Worm (Caenorhabditis elegans) whole organism, L3 larva: ENCODE data around the gene scrm-3.

ENCODE experiments used
- R02D3.7 ChIP-seq: fragments of 150-350 bp; optimal IDR thresholded peaks from 2 replicates; lab custom pipeline; 2014; ENCODE audit warnings: missing biosample characterization, missing genetic modification characterization
- ZK546.5 ChIP-seq: sonication (generic microtip); optimal IDR thresholded peaks from 2 replicates; lab custom pipeline; 2017; ENCODE audit warnings: missing biosample characterization, missing genetic modification characterization
- aly-2 ChIP-seq: fragments of 150-350 bp; optimal IDR thresholded peaks from 2 replicates; lab custom pipeline; 2014; ENCODE audit warnings: missing biosample characterization, missing genetic modification characterization
- ceh-16 ChIP-seq: sonication (generic microtip); optimal IDR thresholded peaks from 2 replicates; lab custom pipeline; 2017; ENCODE audit warnings: missing biosample characterization, missing genetic modification characterization
- ceh-28 ChIP-seq: fragments of 150-350 bp; optimal IDR thresholded peaks from 2 replicates; lab custom pipeline; 2014; ENCODE audit warnings: missing biosample characterization, missing genetic modification reagents, missing genetic modification characterization
- ceh-82 ChIP-seq: fragments of 150-350 bp; optimal IDR thresholded peaks from 2 replicates; lab custom pipeline; 2014; ENCODE audit warnings: missing biosample characterization, missing genetic modification characterization
- ceh-9 ChIP-seq: sonication (generic microtip); optimal IDR thresholded peaks from 2 replicates; lab custom pipeline; 2018; ENCODE audit warnings: missing biosample characterization, missing genetic modification characterization
- egl-5 ChIP-seq: fragments of 150-350 bp; optimal IDR thresholded peaks from 2 replicates; lab custom pipeline; 2017; ENCODE audit warnings: missing biosample characterization, missing genetic modification reagents, missing genetic modification characterization, inconsistent platforms
- elt-2 ChIP-seq: sonication (generic microtip); optimal IDR thresholded peaks from 2 replicates; lab custom pipeline; 2016; ENCODE audit warnings: missing genetic modification reagents, mild to moderate bottlenecking, missing genetic modification characterization, missing compliant biosample characterization
- elt-3 ChIP-seq, 3 experiments: fragments of 150-350 bp in 1 of 3; sonication (generic microtip) in 2 of 3; optimal IDR thresholded peaks; 2 replicates in 2 of 3; 4 replicates in 1 of 3; lab custom pipeline; 2014 to 2017; ENCODE audit warnings: missing biosample characterization in 3 of 3, missing genetic modification characterization in 3 of 3
- eor-1 ChIP-seq, 2 experiments: fragments of 150-350 bp; optimal IDR thresholded peaks; 2 replicates each; lab custom pipeline; 2014 to 2018; ENCODE audit warnings: missing biosample characterization in 2 of 2, missing genetic modification characterization in 2 of 2
- fkh-10 ChIP-seq: sonication (generic microtip); optimal IDR thresholded peaks from 2 replicates; lab custom pipeline; 2017; ENCODE audit warnings: missing biosample characterization, missing genetic modification reagents, missing genetic modification characterization
- fkh-2 ChIP-seq: fragments of 150-350 bp; optimal IDR thresholded peaks from 2 replicates; lab custom pipeline; 2014; ENCODE audit warnings: missing biosample characterization, missing genetic modification reagents, missing genetic modification characterization
- fos-1 ChIP-seq: fragments of 150-350 bp; optimal IDR thresholded peaks from 2 replicates; lab custom pipeline; 2014; ENCODE audit warnings: missing biosample characterization, missing genetic modification characterization
- hmg-11 ChIP-seq: sonication (generic microtip); optimal IDR thresholded peaks from 2 replicates; lab custom pipeline; 2016; ENCODE audit warnings: missing genetic modification characterization, missing compliant biosample characterization
- jun-1 ChIP-seq: fragments of 150-350 bp; optimal IDR thresholded peaks from 2 replicates; lab custom pipeline; 2014; ENCODE audit warnings: missing biosample characterization, missing genetic modification reagents, missing genetic modification characterization
- lin-15B ChIP-seq: fragments of 150-350 bp; optimal IDR thresholded peaks from 2 replicates; lab custom pipeline; 2014; ENCODE audit warnings: missing biosample characterization, missing genetic modification characterization
- lin-39 ChIP-seq: fragments of 150-350 bp; optimal IDR thresholded peaks from 2 replicates; lab custom pipeline; 2018; ENCODE audit warnings: missing biosample characterization, missing genetic modification reagents, missing genetic modification characterization
- lsy-12 ChIP-seq: sonication (generic microtip); optimal IDR thresholded peaks from 2 replicates; lab custom pipeline; 2016; ENCODE audit warnings: mild to moderate bottlenecking, missing genetic modification characterization, missing compliant biosample characterization
- mdl-1 ChIP-seq: fragments of 150-350 bp; optimal IDR thresholded peaks from 2 replicates; lab custom pipeline; 2014; ENCODE audit warnings: missing biosample characterization, missing genetic modification characterization
- nfya-1 ChIP-seq: sonication (generic microtip); optimal IDR thresholded peaks from 2 replicates; lab custom pipeline; 2017; ENCODE audit warnings: missing genetic modification characterization, mild to moderate bottlenecking, missing compliant biosample characterization, antibody characterized with exemption, moderate library complexity; ENCODE audit not compliant: insufficient read depth
- nhr-11 ChIP-seq: fragments of 150-350 bp; optimal IDR thresholded peaks from 2 replicates; lab custom pipeline; 2014; ENCODE audit warnings: missing biosample characterization, missing genetic modification characterization
- nhr-12 ChIP-seq: fragments of 150-350 bp; optimal IDR thresholded peaks from 2 replicates; lab custom pipeline; 2014; ENCODE audit warnings: missing biosample characterization, missing genetic modification characterization
- nhr-23 ChIP-seq: fragments of 150-350 bp; optimal IDR thresholded peaks from 2 replicates; lab custom pipeline; 2014; ENCODE audit warnings: missing biosample characterization, missing genetic modification reagents, missing genetic modification characterization
- nhr-237 ChIP-seq: fragments of 150-350 bp; optimal IDR thresholded peaks from 2 replicates; lab custom pipeline; 2014; ENCODE audit warnings: missing biosample characterization, missing genetic modification characterization
- nhr-25 ChIP-seq: sonication (generic microtip); optimal IDR thresholded peaks from 2 replicates; lab custom pipeline; 2017; ENCODE audit warnings: missing biosample characterization, missing genetic modification characterization
- nhr-28 ChIP-seq: fragments of 150-350 bp; optimal IDR thresholded peaks from 2 replicates; lab custom pipeline; 2014; ENCODE audit warnings: missing biosample characterization, missing genetic modification characterization
- nhr-43 ChIP-seq: sonication (generic microtip); optimal IDR thresholded peaks from 2 replicates; lab custom pipeline; 2016; ENCODE audit warnings: mild to moderate bottlenecking, missing genetic modification characterization, missing compliant biosample characterization; ENCODE audit not compliant: poor library complexity, severe bottlenecking
- nhr-76 ChIP-seq: fragments of 150-350 bp; sonication (generic microtip); optimal IDR thresholded peaks from 5 replicates; lab custom pipeline; 2014; ENCODE audit warnings: missing biosample characterization, missing genetic modification characterization
- nhr-77 ChIP-seq: fragments of 150-350 bp; optimal IDR thresholded peaks from 2 replicates; lab custom pipeline; 2014; ENCODE audit warnings: missing biosample characterization, missing genetic modification characterization
- pha-4 ChIP-seq: fragments of 150-350 bp; optimal IDR thresholded peaks from 2 replicates; lab custom pipeline; 2014; ENCODE audit warnings: missing biosample characterization, missing genetic modification reagents, missing genetic modification characterization
- pqm-1 ChIP-seq: fragments of 150-350 bp; optimal IDR thresholded peaks from 2 replicates; lab custom pipeline; 2017; ENCODE audit warnings: missing biosample characterization, missing genetic modification characterization, inconsistent platforms
- sea-2 ChIP-seq: fragments of 150-350 bp; sonication (generic microtip); optimal IDR thresholded peaks from 4 replicates; lab custom pipeline; 2014; ENCODE audit warnings: missing biosample characterization, missing genetic modification reagents, missing genetic modification characterization
- snpc-4 ChIP-seq: fragments of 150-350 bp; optimal IDR thresholded peaks from 2 replicates; lab custom pipeline; 2014; ENCODE audit warnings: missing biosample characterization, missing genetic modification characterization
- tbx-2 ChIP-seq: sonication (generic microtip); optimal IDR thresholded peaks from 2 replicates; lab custom pipeline; 2016; ENCODE audit warnings: mild to moderate bottlenecking, missing genetic modification characterization, missing compliant biosample characterization
- unc-39 ChIP-seq: sonication (generic microtip); optimal IDR thresholded peaks from 4 replicates; lab custom pipeline; 2017; ENCODE audit warnings: missing biosample characterization, missing genetic modification characterization
- unc-62 ChIP-seq: fragments of 150-350 bp; sonication (generic microtip); optimal IDR thresholded peaks from 4 replicates; lab custom pipeline; 2014; ENCODE audit warnings: missing biosample characterization, missing genetic modification reagents, missing genetic modification characterization
- zag-1 ChIP-seq: fragments of 150-350 bp; optimal IDR thresholded peaks from 2 replicates; lab custom pipeline; 2014; ENCODE audit warnings: missing biosample characterization, missing genetic modification characterization
- ztf-11 ChIP-seq: fragments of 150-350 bp; optimal IDR thresholded peaks from 2 replicates; lab custom pipeline; 2014; ENCODE audit warnings: missing biosample characterization, missing genetic modification characterization
- ztf-4 ChIP-seq: fragments of 150-350 bp; optimal IDR thresholded peaks from 2 replicates; lab custom pipeline; 2014; ENCODE audit warnings: missing biosample characterization, missing genetic modification characterization

The scrm-3 gene

DNA sequence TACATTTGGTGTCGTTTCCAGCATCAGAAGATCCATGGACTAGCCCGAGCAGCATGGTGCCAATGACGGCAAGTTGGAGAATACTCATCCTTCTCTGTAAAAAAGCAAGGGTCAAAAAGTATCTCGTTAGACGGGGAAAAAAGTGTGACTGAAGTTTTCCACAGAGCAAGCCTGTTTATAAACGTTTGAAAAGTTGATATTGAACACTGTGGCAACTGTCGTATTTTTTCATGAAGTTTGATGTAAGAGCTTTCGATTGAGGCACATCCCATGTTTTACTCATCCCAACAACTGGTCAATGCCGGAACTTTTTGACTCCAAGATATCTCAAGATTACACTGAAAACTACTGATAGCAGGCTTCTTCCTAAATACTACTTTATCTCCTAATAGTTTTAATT lies 38.0 kb downstream of the scrm-3 start, which contains the start of gene F35F10.13:
Gene F35F10.13 (minus strand): TSS at position 101 of the 400 bp plus-strand sequence.
- TF ChIP-seq sea-2 (GFP tag; lab: Kevin White, UChicago) (no peak), ceh-16 (tag; lab: Kevin White, UChicago) (no peak), aly-2 (tag; lab: Kevin White, UChicago) (no peak), R02D3.7 (no peak), pqm-1 (tag; lab: Kevin White, UChicago) (no peak), jun-1 (tag; lab: Kevin White, UChicago) (no peak), nhr-237 (tag; lab: Kevin White, UChicago) (no peak), nhr-28 (tag; lab: Kevin White, UChicago) (no peak), nhr-76 (tag; lab: Kevin White, UChicago) (no peak), zag-1 (tag; lab: Kevin White, UChicago) (no peak), ztf-4 (no peak), nhr-11 (tag; lab: Kevin White, UChicago) (no peak), fos-1 (tag; lab: Kevin White, UChicago) (no peak), eor-1 (tag; optimal IDR thresholded peaks at IDR 0.05; lab: Kevin White, UChicago) (no peak)
- TF ChIP-seq, all 47 proteins: peak for 0

DNA sequence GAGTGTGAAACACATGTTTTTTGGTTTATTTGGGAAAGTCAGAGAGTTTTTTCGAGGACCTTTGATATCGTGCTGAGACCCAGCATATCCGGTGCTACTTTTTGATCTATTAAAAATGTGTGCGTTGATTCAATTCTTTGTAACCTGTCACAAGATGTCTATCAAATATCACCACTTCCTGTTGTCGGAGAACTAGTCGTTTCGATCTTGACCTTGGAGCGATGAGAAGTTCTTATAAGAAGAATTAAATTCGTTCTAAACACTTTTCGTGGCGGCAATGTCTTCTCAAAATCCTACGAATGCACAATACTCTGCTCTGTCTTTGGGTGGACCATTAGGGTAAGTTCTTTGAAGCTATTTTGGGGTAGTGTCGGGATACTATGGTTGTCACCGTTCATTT lies 40.9 kb downstream of the scrm-3 start, which contains the start of gene F35F10.1:
Gene F35F10.1 (plus strand): TSS at position 200 of the 400 bp plus-strand sequence.
- TF ChIP-seq nfya-1 (tag; lab: Kevin White, UChicago) (no peak), R02D3.7 (no peak), nhr-237 (tag; lab: Kevin White, UChicago) (no peak), fkh-10 (GFP tag; lab: Kevin White, UChicago) (no peak), jun-1 (tag; lab: Kevin White, UChicago) (no peak), nhr-28 (tag; lab: Kevin White, UChicago) (no peak), lsy-12 (no peak), aly-2 (tag; lab: Kevin White, UChicago) (no peak), elt-2 (tag; lab: Kevin White, UChicago) (no peak), zag-1 (tag; lab: Kevin White, UChicago) (no peak), fkh-2 (tag; lab: Kevin White, UChicago) (no peak), nhr-12 (tag; lab: Kevin White, UChicago) (no peak), ceh-82 (tag; lab: Kevin White, UChicago) (no peak), unc-39 (tag; lab: Kevin White, UChicago) (no peak), nhr-25 (tag; lab: Kevin White, UChicago) (no peak), ztf-11 (no peak), nhr-77 (tag; lab: Kevin White, UChicago) (no peak)

DNA sequence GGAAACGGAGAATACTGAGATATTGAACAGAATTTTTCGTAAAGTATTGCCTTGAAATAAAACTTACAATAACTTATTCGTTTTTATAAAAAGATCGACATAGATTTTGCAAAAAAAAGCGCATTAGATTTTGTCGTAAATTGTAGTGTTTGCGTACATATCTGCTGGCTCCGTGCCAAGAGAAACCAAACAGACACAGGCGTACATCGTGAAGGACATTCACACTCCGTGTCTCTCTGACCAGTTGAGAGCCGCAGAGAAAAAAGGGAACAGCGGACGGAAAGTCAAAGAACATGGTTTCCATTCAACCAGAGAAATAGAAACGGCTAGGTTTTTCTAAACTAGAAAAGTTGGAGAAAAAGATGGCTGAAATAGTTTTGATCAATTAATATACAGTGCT lies 41.7 kb downstream of the scrm-3 start, which contains the start of gene arrd-19:
Gene arrd-19 (minus strand): TSS at position 209 of the 400 bp plus-strand sequence.
- no peak for TF ChIP-seq nhr-237 (tag; lab: Kevin White, UChicago)
- TF ChIP-seq unc-39 (tag; lab: Kevin White, UChicago), result no peak
- TF ChIP-seq nhr-43 (tag; lab: Kevin White, UChicago), result peak; percentile 72
- no peak for TF ChIP-seq ztf-4
- TF ChIP-seq ZK546.5 (tag; lab: Kevin White, UChicago), result no peak
- TF ChIP-seq unc-62 (GFP tag; lab: Kevin White, UChicago), result no peak
- peak; percentile 38 for TF ChIP-seq tbx-2
- no peak for TF ChIP-seq ceh-9 (tag; lab: Kevin White, UChicago)
- TF ChIP-seq elt-2 (tag; lab: Kevin White, UChicago), result peak; percentile 46
- TF ChIP-seq pqm-1 (tag; lab: Kevin White, UChicago), result peak; percentile 11
- peak; percentile 52 for TF ChIP-seq ceh-28 (tag; lab: Kevin White, UChicago)
- no peak for TF ChIP-seq ztf-11
- TF ChIP-seq elt-3 (tag; optimal IDR thresholded peaks at IDR 0.05; lab: Kevin White, UChicago), result peak in 1 of 3 experiments; percentile 39
- no peak for TF ChIP-seq aly-2 (tag; lab: Kevin White, UChicago)
- TF ChIP-seq lin-15B (tag; lab: Kevin White, UChicago), result peak; percentile 70
- TF ChIP-seq egl-5 (tag; lab: Kevin White, UChicago), result peak; percentile 75
- TF ChIP-seq nhr-25 (tag; lab: Kevin White, UChicago), result peak; percentile 92
- peak; percentile 85 for TF ChIP-seq nhr-23 (tag; lab: Kevin White, UChicago)
- no peak for TF ChIP-seq mdl-1
- TF ChIP-seq nfya-1 (tag; lab: Kevin White, UChicago), result peak; percentile 83
- TF ChIP-seq pha-4 (tag; lab: Kevin White, UChicago), result peak; percentile 89
- TF ChIP-seq lin-39 (tag; lab: Kevin White, UChicago), result peak; percentile 60
- peak; percentile 84 for TF ChIP-seq hmg-11 (tag; lab: Kevin White, UChicago)
- no peak for TF ChIP-seq eor-1 (tag; optimal IDR thresholded peaks at IDR 0.05; lab: Kevin White, UChicago)
- peak; percentile 13 for TF ChIP-seq jun-1 (tag; lab: Kevin White, UChicago)
- peak; percentile 45 for TF ChIP-seq snpc-4 (tag; lab: Kevin White, UChicago)
